Fruit fly (Drosophila melanogaster) whole organism, embryonic: Measurements from ENCODE around the gene ng4.

ENCODE experiments used
- B-H2 ChIP-seq: fragments of 200-800 bp; sonication (Bioruptor generic); optimal IDR thresholded peaks from 2 replicates; lab custom pipeline; 2018; ENCODE audit warnings: missing biosample characterization, mild to moderate bottlenecking, missing genetic modification characterization
- CG10209 ChIP-seq: fragments of 200-800 bp; sonication (Bioruptor generic); optimal IDR thresholded peaks from 3 replicates; lab custom pipeline; 2017; ENCODE audit warnings: missing biosample characterization, mild to moderate bottlenecking, missing genetic modification characterization, missing genetic modification reagents
- CG1024 ChIP-seq: fragments of 200-800 bp; sonication (Bioruptor generic); IDR thresholded peaks from 2 replicates; pipeline ENCODE4 v1.3.6; 2022; ENCODE audit warnings: missing biosample characterization, missing genetic modification characterization
- CG10274 ChIP-seq: fragments of 200-800 bp; sonication (Bioruptor generic); optimal IDR thresholded peaks from 3 replicates; lab custom pipeline; 2017; ENCODE audit warnings: missing biosample characterization, mild to moderate bottlenecking, missing genetic modification characterization
- CG10654 ChIP-seq: fragments of 200-800 bp; sonication (Bioruptor generic); optimal IDR thresholded peaks from 2 replicates; lab custom pipeline; 2016; ENCODE audit warnings: missing biosample characterization, missing genetic modification characterization
- CG11247 ChIP-seq: fragments of 200-800 bp; sonication (Bioruptor generic); IDR thresholded peaks from 2 replicates; pipeline ENCODE4 v1.3.6; 2022; ENCODE audit warnings: missing biosample characterization, missing genetic modification characterization
- CG12071 ChIP-seq: fragments of 200-800 bp; sonication (Bioruptor generic); optimal IDR thresholded peaks from 3 replicates; lab custom pipeline; 2018; ENCODE audit warnings: missing biosample characterization, mild to moderate bottlenecking, missing genetic modification characterization
- CG12769 ChIP-seq: fragments of 200-800 bp; sonication (Bioruptor generic); optimal IDR thresholded peaks from 2 replicates; lab custom pipeline; 2019; ENCODE audit warnings: missing biosample characterization, mild to moderate bottlenecking, missing genetic modification characterization, moderate library complexity
- CG1647 ChIP-seq: fragments of 200-800 bp; sonication (Bioruptor generic); optimal IDR thresholded peaks from 3 replicates; lab custom pipeline; 2016; ENCODE audit warnings: missing biosample characterization, missing genetic modification characterization
- CG17359 ChIP-seq: fragments of 200-800 bp; sonication (Bioruptor generic); optimal IDR thresholded peaks from 3 replicates; lab custom pipeline; 2018; ENCODE audit warnings: missing biosample characterization, mild to moderate bottlenecking, missing genetic modification characterization, moderate library complexity
- CG18011 ChIP-seq: fragments of 200-800 bp; sonication (Bioruptor generic); optimal IDR thresholded peaks from 2 replicates; lab custom pipeline; 2017; ENCODE audit warnings: missing biosample characterization, missing genetic modification characterization, mild to moderate bottlenecking, moderate library complexity, missing genotype
- CG18262 ChIP-seq: fragments of 200-800 bp; optimal IDR thresholded peaks from 3 replicates; lab custom pipeline; 2019; ENCODE audit warnings: missing biosample characterization, mild to moderate bottlenecking, missing genetic modification characterization, moderate library complexity
- CG18476 ChIP-seq: fragments of 200-800 bp; sonication (Bioruptor generic); optimal IDR thresholded peaks from 2 replicates; lab custom pipeline; 2016; ENCODE audit warnings: missing biosample characterization, mild to moderate bottlenecking, missing genetic modification characterization
- CG18599 ChIP-seq: fragments of 200-800 bp; sonication (Bioruptor generic); optimal IDR thresholded peaks from 3 replicates; lab custom pipeline; 2017; ENCODE audit warnings: missing biosample characterization, missing genetic modification characterization, mild to moderate bottlenecking, moderate library complexity, missing genetic modification reagents
- CG2678 ChIP-seq: fragments of 200-800 bp; sonication (Bioruptor generic); optimal IDR thresholded peaks from 3 replicates; lab custom pipeline; 2019; ENCODE audit warnings: missing biosample characterization, mild to moderate bottlenecking, missing genetic modification characterization, moderate library complexity
- CG3281 ChIP-seq: fragments of 200-800 bp; sonication (Bioruptor generic); optimal IDR thresholded peaks from 3 replicates; lab custom pipeline; 2017; ENCODE audit warnings: missing biosample characterization, mild to moderate bottlenecking, missing genetic modification characterization
- CG3847 ChIP-seq: fragments of 200-800 bp; sonication (Bioruptor generic); IDR thresholded peaks from 2 replicates; pipeline ENCODE4 v1.3.6; 2022; ENCODE audit warnings: missing biosample characterization, missing genetic modification characterization
- CG6175 ChIP-seq: fragments of 200-800 bp; sonication (Bioruptor generic); IDR thresholded peaks from 3 replicates; pipeline ENCODE4 v1.3.6; 2022; ENCODE audit warnings: missing biosample characterization, missing genetic modification characterization
- CG6813 ChIP-seq: fragments of 200-800 bp; sonication (Bioruptor generic); optimal IDR thresholded peaks from 2 replicates; lab custom pipeline; 2017; ENCODE audit warnings: missing biosample characterization, missing genetic modification characterization, mild to moderate bottlenecking, moderate library complexity, missing genetic modification reagents
- CG7271 ChIP-seq: fragments of 200-800 bp; sonication (Bioruptor generic); optimal IDR thresholded peaks from 2 replicates; lab custom pipeline; 2018; ENCODE audit warnings: missing biosample characterization, mild to moderate bottlenecking, missing genetic modification characterization, moderate library complexity
- CG9817 ChIP-seq: fragments of 200-800 bp; sonication (Bioruptor generic); optimal IDR thresholded peaks from 2 replicates; lab custom pipeline; 2018; ENCODE audit warnings: missing biosample characterization, mild to moderate bottlenecking, missing genetic modification characterization, moderate library complexity
- E2f1 ChIP-seq: fragments of 200-800 bp; sonication (Bioruptor generic); IDR thresholded peaks from 2 replicates; pipeline ENCODE4 v1.3.6; 2022; ENCODE audit warnings: missing biosample characterization, missing genetic modification characterization
- HHEX ChIP-seq: fragments of 200-800 bp; sonication (Bioruptor generic); optimal IDR thresholded peaks from 3 replicates; lab custom pipeline; 2017; ENCODE audit warnings: missing biosample characterization, mild to moderate bottlenecking, missing genetic modification characterization, missing genetic modification reagents
- HmgD ChIP-seq: fragments of 200-800 bp; sonication (Bioruptor generic); optimal IDR thresholded peaks from 3 replicates; lab custom pipeline; 2016; ENCODE audit warnings: missing biosample characterization, missing genetic modification characterization
- Hmr ChIP-seq: fragments of 200-800 bp; sonication (Bioruptor generic); optimal IDR thresholded peaks from 3 replicates; lab custom pipeline; 2017; ENCODE audit warnings: mild to moderate bottlenecking, missing biosample characterization, missing genetic modification reagents, missing genetic modification characterization
- Jarid2 ChIP-seq: fragments of 200-800 bp; sonication (Bioruptor generic); optimal IDR thresholded peaks from 3 replicates; lab custom pipeline; 2017; ENCODE audit warnings: mild to moderate bottlenecking, missing biosample characterization, missing genetic modification reagents, missing genetic modification characterization
- Kr ChIP-seq: fragments of 200-800 bp; sonication (Bioruptor generic); optimal IDR thresholded peaks from 2 replicates; lab custom pipeline; 2017; ENCODE audit warnings: missing biosample characterization, mild to moderate bottlenecking, missing genetic modification characterization
- Meics ChIP-seq: fragments of 200-800 bp; sonication (Bioruptor generic); optimal IDR thresholded peaks from 2 replicates; lab custom pipeline; 2017; ENCODE audit warnings: missing biosample characterization, mild to moderate bottlenecking, missing genetic modification characterization
- Neu2 ChIP-seq: fragments of 200-800 bp; sonication (Bioruptor generic); optimal IDR thresholded peaks from 3 replicates; lab custom pipeline; 2016; ENCODE audit warnings: missing biosample characterization, missing genetic modification characterization, borderline replicate concordance
- NfI ChIP-seq: fragments of 200-800 bp; sonication (Bioruptor generic); optimal IDR thresholded peaks from 3 replicates; lab custom pipeline; 2018; ENCODE audit warnings: missing biosample characterization, mild to moderate bottlenecking, missing genetic modification characterization, moderate library complexity
- PHDP ChIP-seq: fragments of 200-800 bp; sonication (Bioruptor generic); optimal IDR thresholded peaks from 3 replicates; lab custom pipeline; 2018; ENCODE audit warnings: missing biosample characterization, mild to moderate bottlenecking, missing genetic modification characterization, moderate library complexity
- TFAM ChIP-seq: fragments of 200-800 bp; sonication (Bioruptor generic); optimal IDR thresholded peaks from 2 replicates; lab custom pipeline; 2017; ENCODE audit warnings: missing biosample characterization, missing genetic modification characterization, inconsistent platforms
- Xbp1 ChIP-seq: fragments of 200-800 bp; sonication (Bioruptor generic); optimal IDR thresholded peaks from 3 replicates; lab custom pipeline; 2016; ENCODE audit warnings: missing biosample characterization, mild to moderate bottlenecking, missing genetic modification characterization
- ash1 ChIP-seq: fragments of 200-800 bp; sonication (Bioruptor generic); optimal IDR thresholded peaks from 2 replicates; lab custom pipeline; 2018; ENCODE audit warnings: missing biosample characterization, mild to moderate bottlenecking, missing genetic modification characterization
- cato ChIP-seq: fragments of 200-800 bp; sonication (Bioruptor generic); optimal IDR thresholded peaks from 2 replicates; lab custom pipeline; 2016; ENCODE audit warnings: missing biosample characterization, missing genetic modification characterization, borderline replicate concordance
- caup ChIP-seq: fragments of 200-800 bp; sonication (Bioruptor generic); optimal IDR thresholded peaks from 3 replicates; lab custom pipeline; 2017; ENCODE audit warnings: missing biosample characterization, mild to moderate bottlenecking, missing genetic modification characterization, moderate library complexity; ENCODE audit not compliant: severe bottlenecking
- fd3F ChIP-seq: fragments of 200-800 bp; sonication (Bioruptor generic); optimal IDR thresholded peaks from 2 replicates; lab custom pipeline; 2018; ENCODE audit warnings: missing biosample characterization, mild to moderate bottlenecking, missing genetic modification characterization, moderate library complexity
- ftz-f1 ChIP-seq: fragments of 200-800 bp; sonication (Bioruptor generic); optimal IDR thresholded peaks from 2 replicates; lab custom pipeline; 2016; ENCODE audit warnings: missing biosample characterization, missing genetic modification characterization
- gem ChIP-seq: fragments of 200-800 bp; sonication (Bioruptor generic); optimal IDR thresholded peaks from 2 replicates; lab custom pipeline; 2019; ENCODE audit warnings: missing biosample characterization, mild to moderate bottlenecking, missing genetic modification characterization, moderate library complexity
- grau ChIP-seq: fragments of 200-800 bp; optimal IDR thresholded peaks from 3 replicates; lab custom pipeline; 2019; ENCODE audit warnings: missing biosample characterization, mild to moderate bottlenecking, missing genetic modification characterization, moderate library complexity
- hb ChIP-seq: fragments of 200-800 bp; sonication (Bioruptor generic); IDR thresholded peaks from 3 replicates; pipeline ENCODE4 v1.3.6; 2022; ENCODE audit warnings: missing biosample characterization, missing genetic modification characterization; ENCODE audit not compliant: partially characterized antibody
- jigr1 ChIP-seq: fragments of 200-800 bp; sonication (Bioruptor generic); IDR thresholded peaks from 3 replicates; pipeline ENCODE4 v1.3.6; 2022; ENCODE audit warnings: missing biosample characterization, missing genetic modification characterization
- klu ChIP-seq: fragments of 200-800 bp; sonication (Bioruptor generic); IDR thresholded peaks from 2 replicates; pipeline ENCODE4 v1.3.6; 2022; ENCODE audit warnings: missing biosample characterization, missing genetic modification characterization
- lab ChIP-seq: fragments of 200-800 bp; sonication (Bioruptor generic); optimal IDR thresholded peaks from 3 replicates; lab custom pipeline; 2017; ENCODE audit warnings: missing biosample characterization, missing genetic modification characterization, mild to moderate bottlenecking, moderate library complexity, missing genetic modification reagents
- lmd ChIP-seq: fragments of 200-800 bp; sonication (Bioruptor generic); IDR thresholded peaks from 2 replicates; pipeline ENCODE4 v1.3.6; 2022; ENCODE audit warnings: missing biosample characterization, missing genetic modification characterization
- lola ChIP-seq, 3 experiments: fragments of >200 bp in 2 of 3; fragments of 200-800 bp in 1 of 3; sonication (Bioruptor generic) in 1 of 3; optimal IDR thresholded peaks; 2 replicates each; lab custom pipeline; 2017 to 2019; ENCODE audit warnings: missing biosample characterization in 3 of 3, missing genetic modification characterization in 3 of 3, mild to moderate bottlenecking in 1 of 3, moderate library complexity in 1 of 3
- rib ChIP-seq: fragments of 200-800 bp; sonication (Bioruptor generic); IDR thresholded peaks from 2 replicates; pipeline ENCODE4 v1.3.6; 2022; ENCODE audit warnings: missing biosample characterization, missing genetic modification characterization
- schlank ChIP-seq: fragments of 200-800 bp; sonication (Bioruptor generic); optimal IDR thresholded peaks from 2 replicates; lab custom pipeline; 2018; ENCODE audit warnings: missing biosample characterization, mild to moderate bottlenecking, missing genetic modification characterization
- slp2 ChIP-seq: fragments of 200-800 bp; sonication (Bioruptor generic); optimal IDR thresholded peaks from 2 replicates; lab custom pipeline; 2016; ENCODE audit warnings: missing biosample characterization, missing genetic modification characterization
- zen ChIP-seq: fragments of 200-800 bp; sonication (Bioruptor generic); optimal IDR thresholded peaks from 3 replicates; lab custom pipeline; 2018; ENCODE audit warnings: missing biosample characterization, mild to moderate bottlenecking, missing genetic modification characterization, moderate library complexity

ng4 gene

DNA sequence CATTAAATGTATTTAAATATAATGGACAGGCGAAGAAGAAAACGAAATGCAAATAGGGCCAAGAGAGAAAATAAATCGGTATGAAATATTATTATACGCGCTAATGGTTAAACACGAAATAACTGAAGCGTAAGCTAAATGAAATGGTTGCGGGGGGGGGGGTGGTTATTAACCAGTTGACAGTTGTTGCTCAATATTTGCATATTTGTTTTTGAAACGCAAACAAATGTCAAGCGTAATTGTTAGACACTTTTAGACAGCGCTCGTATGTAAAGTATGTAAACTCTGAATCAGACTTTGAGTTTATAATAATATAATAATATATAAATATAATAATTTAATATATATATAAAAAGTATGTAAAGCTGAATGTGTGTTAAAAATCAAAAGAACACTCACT, 37.9 kb upstream of the ng4 start:
- TF ChIP-seq TFAM (GFP tag; lab: Kevin White, UChicago) (no peak), E2f1 (GFP tag; lab: Robert Waterston, UW) (no peak), HmgD (GFP tag; lab: Kevin White, UChicago) (no peak), grau (tag; lab: Kevin White, UChicago) (no peak), CG11247 (GFP tag; lab: Robert Waterston, UW) (no peak), CG17359 (tag; lab: Kevin White, UChicago) (no peak), ash1 (GFP tag; lab: Kevin White, UChicago) (no peak), ftz-f1 (GFP tag; lab: Kevin White, UChicago) (no peak), zen (tag; lab: Kevin White, UChicago) (no peak), Kr (GFP tag; lab: Kevin White, UChicago) (no peak), CG2678 (tag; lab: Kevin White, UChicago) (peak; percentile 54), jigr1 (GFP tag; lab: Robert Waterston, UW) (no peak), Hmr (GFP tag; lab: Kevin White, UChicago) (peak; percentile 70), CG7271 (no peak), CG10209 (GFP tag; lab: Kevin White, UChicago) (peak; percentile 17), schlank (tag; lab: Kevin White, UChicago) (peak; percentile 31), CG6813 (GFP tag; lab: Kevin White, UChicago) (peak; percentile 53), CG12769 (peak; percentile 24), CG12071 (GFP tag; lab: Kevin White, UChicago) (peak; percentile 32), CG6175 (GFP tag; lab: Robert Waterston, UW) (no peak), Jarid2 (GFP tag; lab: Kevin White, UChicago) (no peak), B-H2 (GFP tag; lab: Kevin White, UChicago) (peak; percentile 17), CG10274 (no peak), Neu2 (GFP tag; lab: Kevin White, UChicago) (no peak), Meics (GFP tag; lab: Kevin White, UChicago) (peak; percentile 61), CG1024 (GFP tag; lab: Robert Waterston, UW) (no peak), gem (peak; percentile 15), NfI (no peak), CG9817 (tag; lab: Kevin White, UChicago) (peak; percentile 30), hb (GFP tag; lab: Robert Waterston, UW) (no peak), Xbp1 (GFP tag; lab: Kevin White, UChicago) (no peak), klu (no peak), HHEX (peak; percentile 13), caup (GFP tag; lab: Kevin White, UChicago) (peak; percentile 67), CG3281 (GFP tag; lab: Kevin White, UChicago) (peak; percentile 60), CG10654 (GFP tag; lab: Kevin White, UChicago) (no peak), CG3847 (GFP tag; lab: Robert Waterston, UW) (no peak), PHDP (tag; lab: Kevin White, UChicago) (peak; percentile 28), CG18262 (tag; lab: Kevin White, UChicago) (no peak), lola (GFP tag; optimal IDR thresholded peaks at IDR 0.05; lab: Kevin White, UChicago) (no peak), CG18476 (GFP tag; lab: Kevin White, UChicago) (no peak), lmd (GFP tag; lab: Robert Waterston, UW) (no peak), CG18011 (GFP tag; lab: Kevin White, UChicago) (no peak), CG1647 (GFP tag; lab: Kevin White, UChicago) (no peak), rib (GFP tag; lab: Robert Waterston, UW) (no peak), lab (GFP tag; lab: Kevin White, UChicago) (peak; percentile 69), CG18599 (peak; percentile 68), slp2 (GFP tag; lab: Kevin White, UChicago) (no peak), cato (GFP tag; lab: Kevin White, UChicago) (no peak), fd3F (GFP tag; lab: Kevin White, UChicago) (peak; percentile 41)
